Fruit fly (Drosophila melanogaster) whole organism, adult: ENCODE results near the gene Pgant7.

ENCODE experiments used
- CG11617 ChIP-seq: fragments of 200-800 bp; sonication (Bioruptor generic); optimal IDR thresholded peaks from 2 replicates; lab custom pipeline; 2017; ENCODE audit warnings: mild to moderate bottlenecking, missing biosample characterization, missing genetic modification reagents, missing genetic modification characterization
- CG12768 ChIP-seq: fragments of 200-800 bp; sonication (Bioruptor generic); optimal IDR thresholded peaks from 2 replicates; lab custom pipeline; 2017; ENCODE audit warnings: missing biosample characterization, missing genetic modification characterization, mild to moderate bottlenecking, moderate library complexity, missing genetic modification reagents
- CG1620 ChIP-seq: fragments of 200-800 bp; sonication (Bioruptor generic); optimal IDR thresholded peaks from 2 replicates; lab custom pipeline; 2016; ENCODE audit warnings: missing biosample characterization, missing genetic modification characterization
- CG7045 ChIP-seq: fragments of 200-800 bp; sonication (Bioruptor generic); optimal IDR thresholded peaks from 2 replicates; lab custom pipeline; 2017; ENCODE audit warnings: missing biosample characterization, mild to moderate bottlenecking, missing genetic modification characterization
- CG7101 ChIP-seq: fragments of 200-800 bp; sonication (Bioruptor generic); optimal IDR thresholded peaks from 2 replicates; lab custom pipeline; 2018; ENCODE audit warnings: missing biosample characterization, mild to moderate bottlenecking, missing genetic modification characterization, moderate library complexity
- Crg-1 ChIP-seq: fragments of 200-800 bp; sonication (Bioruptor generic); optimal IDR thresholded peaks from 2 replicates; lab custom pipeline; 2016; ENCODE audit warnings: missing biosample characterization, missing genetic modification characterization
- cic ChIP-seq: fragments of 200-800 bp; sonication (Bioruptor generic); optimal IDR thresholded peaks from 2 replicates; lab custom pipeline; 2017; ENCODE audit warnings: missing biosample characterization, mild to moderate bottlenecking, missing genetic modification characterization, moderate library complexity
- ovo ChIP-seq: fragments of 200-800 bp; sonication (Bioruptor generic); optimal IDR thresholded peaks from 2 replicates; lab custom pipeline; 2016; ENCODE audit warnings: missing biosample characterization, missing genetic modification characterization
- pad ChIP-seq: fragments of 200-800 bp; sonication (Bioruptor generic); optimal IDR thresholded peaks from 3 replicates; lab custom pipeline; 2017; ENCODE audit warnings: missing biosample characterization, missing genetic modification characterization, mild to moderate bottlenecking, moderate library complexity, missing genetic modification reagents
- tj ChIP-seq: fragments of 200-800 bp; sonication (Bioruptor generic); optimal IDR thresholded peaks from 3 replicates; lab custom pipeline; 2017; ENCODE audit warnings: missing biosample characterization, mild to moderate bottlenecking, missing genetic modification characterization, moderate library complexity
- toe ChIP-seq: fragments of 200-800 bp; sonication (Bioruptor generic); optimal IDR thresholded peaks from 2 replicates; lab custom pipeline; 2016; ENCODE audit warnings: missing biosample characterization, missing genetic modification characterization

DNA sequence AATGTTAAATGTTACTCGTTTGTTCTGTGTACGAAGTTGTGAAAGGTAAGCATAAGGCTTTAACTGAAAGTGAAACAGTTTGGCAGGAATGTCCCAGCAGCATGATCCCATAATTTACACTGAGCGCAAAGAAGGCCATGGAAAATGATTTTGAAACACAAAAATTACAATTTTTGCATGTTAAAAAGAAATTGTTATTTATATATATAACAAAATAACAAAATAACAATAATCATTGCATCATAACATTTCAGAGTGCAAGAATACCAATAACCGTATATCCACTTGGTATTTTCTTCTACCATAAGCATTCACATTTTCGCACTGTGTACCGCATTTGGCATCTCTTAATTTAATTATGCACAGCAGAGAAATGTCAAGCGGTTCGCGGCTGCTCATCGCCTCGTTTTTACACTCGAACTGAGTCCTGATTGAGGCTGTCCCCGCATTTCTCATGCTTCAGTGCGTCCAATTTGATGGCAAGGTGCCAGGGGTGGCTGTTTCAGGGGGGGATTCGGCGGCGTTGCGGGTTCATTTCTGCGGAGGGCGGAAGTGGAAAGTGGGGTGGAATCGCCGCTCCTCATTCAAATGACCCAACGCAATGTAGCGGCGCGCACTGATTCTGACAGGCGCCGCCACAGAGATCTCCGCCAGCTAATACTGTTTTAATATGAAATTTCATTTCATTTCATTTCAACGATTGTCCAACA is 22.8 kb upstream of the Pgant7 start, which contains the start of gene CG6481:
- TF ChIP-seq CG1620 (GFP tag; lab: Kevin White, UChicago): no peak
- TF ChIP-seq CG7045 (GFP tag; lab: Kevin White, UChicago): no peak
- no peak for TF ChIP-seq pad (GFP tag; lab: Kevin White, UChicago)
- TF ChIP-seq cic: no peak
- TF ChIP-seq Crg-1: no peak
- TF ChIP-seq CG7101 (tag; lab: Kevin White, UChicago): no peak
- no peak for TF ChIP-seq toe (GFP tag; lab: Kevin White, UChicago)
- no peak for TF ChIP-seq CG12768 (GFP tag; lab: Kevin White, UChicago)
- no peak for TF ChIP-seq CG11617 (GFP tag; lab: Kevin White, UChicago)
- TF ChIP-seq ovo (GFP tag; lab: Kevin White, UChicago): no peak
- no peak for TF ChIP-seq tj (GFP tag; lab: Kevin White, UChicago)
